Worm (Caenorhabditis elegans): ENCODE data around the gene srw-94.

ce11 chrIV:4799114-4799513 is 15.2 kb upstream of the srw-94 start, which contains the start of gene eor-1:
- TF ChIP-seq nhr-12 (tag; optimal IDR thresholded peaks at IDR 0.05) (no peak), nhr-11 (tag; optimal IDR thresholded peaks at IDR 0.05) (no peak), egl-5 (tag; optimal IDR thresholded peaks at IDR 0.05) (no peak), nfya-1 (tag; optimal IDR thresholded peaks at IDR 0.05; ENCODE audit: insufficient read depth) (peak; percentile 31), elt-1 (tag; optimal IDR thresholded peaks at IDR 0.05) (no peak)

Data from whole organism, L3 larva.